Fruit fly (Drosophila melanogaster) whole organism, embryonic: ENCODE measurements around the gene Dsor1.

Experiments used
- Bdp1 ChIP-seq: fragments of 200-800 bp; sonication (Bioruptor generic); optimal IDR thresholded peaks from 3 replicates; lab custom pipeline; 2016; ENCODE audit warnings: missing biosample characterization, missing genetic modification characterization
- Bgb ChIP-seq: fragments of 200-800 bp; sonication (Bioruptor generic); IDR thresholded peaks from 2 replicates; pipeline ENCODE4 v1.3.6; 2022; ENCODE audit warnings: missing biosample characterization, missing genetic modification characterization; ENCODE audit not compliant: partially characterized antibody
- CG10267 ChIP-seq: fragments of 200-800 bp; sonication (Bioruptor generic); optimal IDR thresholded peaks from 2 replicates; lab custom pipeline; 2018; ENCODE audit warnings: missing biosample characterization, mild to moderate bottlenecking, missing genetic modification characterization, moderate library complexity
- CG12155 ChIP-seq: fragments of 200-800 bp; sonication (Bioruptor generic); optimal IDR thresholded peaks from 3 replicates; lab custom pipeline; 2016; ENCODE audit warnings: missing biosample characterization, missing genetic modification characterization
- CG12219 ChIP-seq: fragments of 200-800 bp; sonication (Bioruptor generic); optimal IDR thresholded peaks from 3 replicates; lab custom pipeline; 2018; ENCODE audit warnings: missing biosample characterization, mild to moderate bottlenecking, missing genetic modification characterization
- CG17328 ChIP-seq: fragments of 200-800 bp; sonication (Bioruptor generic); IDR thresholded peaks from 2 replicates; pipeline ENCODE4 v1.3.6; 2022; ENCODE audit warnings: missing biosample characterization, missing genetic modification characterization
- CG17361 ChIP-seq: fragments of 200-800 bp; sonication (Bioruptor generic); IDR thresholded peaks from 3 replicates; pipeline ENCODE4 v1.3.6; 2022; ENCODE audit warnings: missing biosample characterization, missing genetic modification characterization
- CG17829 ChIP-seq: fragments of 200-800 bp; optimal IDR thresholded peaks from 2 replicates; lab custom pipeline; 2019; ENCODE audit warnings: missing biosample characterization, mild to moderate bottlenecking, missing genetic modification characterization, moderate library complexity
- CG17912 ChIP-seq: fragments of 200-800 bp; sonication (Bioruptor generic); optimal IDR thresholded peaks from 2 replicates; lab custom pipeline; 2018; ENCODE audit warnings: missing biosample characterization, mild to moderate bottlenecking, missing genetic modification characterization
- CG32532 ChIP-seq: fragments of 200-800 bp; sonication (Bioruptor generic); IDR thresholded peaks from 2 replicates; pipeline ENCODE4 v1.3.6; 2022; ENCODE audit warnings: missing biosample characterization, missing genetic modification characterization
- CG32772 ChIP-seq: fragments of 200-800 bp; sonication (Bioruptor generic); IDR thresholded peaks from 2 replicates; pipeline ENCODE4 v1.3.6; 2022; ENCODE audit warnings: missing biosample characterization, missing genetic modification characterization
- CG34422 ChIP-seq: fragments of 200-800 bp; sonication (Bioruptor generic); IDR thresholded peaks from 3 replicates; pipeline ENCODE4 v1.3.6; 2022; ENCODE audit warnings: missing biosample characterization, missing genetic modification characterization
- CG42726 ChIP-seq: fragments of 200-800 bp; sonication (Bioruptor generic); IDR thresholded peaks from 2 replicates; pipeline ENCODE4 v1.3.6; 2022; ENCODE audit warnings: missing biosample characterization, missing genetic modification characterization; ENCODE audit not compliant: partially characterized antibody
- CG6175 ChIP-seq: fragments of 200-800 bp; sonication (Bioruptor generic); IDR thresholded peaks from 3 replicates; pipeline ENCODE4 v1.3.6; 2022; ENCODE audit warnings: missing biosample characterization, missing genetic modification characterization
- CG7839 ChIP-seq: fragments of 200-800 bp; sonication (Bioruptor generic); optimal IDR thresholded peaks from 3 replicates; lab custom pipeline; 2018; ENCODE audit warnings: missing biosample characterization, mild to moderate bottlenecking, missing genetic modification characterization, moderate library complexity
- CG8765 ChIP-seq: fragments of 200-800 bp; sonication (Bioruptor generic); IDR thresholded peaks from 2 replicates; pipeline ENCODE4 v1.3.6; 2022; ENCODE audit warnings: missing biosample characterization, missing genetic modification characterization
- CG9437 ChIP-seq: fragments of 200-800 bp; sonication (Bioruptor generic); optimal IDR thresholded peaks from 2 replicates; lab custom pipeline; 2018; ENCODE audit warnings: missing biosample characterization, mild to moderate bottlenecking, missing genetic modification characterization
- CG9609 ChIP-seq: fragments of 200-800 bp; sonication (Bioruptor generic); optimal IDR thresholded peaks from 3 replicates; lab custom pipeline; 2016; ENCODE audit warnings: missing biosample characterization, missing genetic modification characterization
- HLH4C ChIP-seq: fragments of 200-800 bp; sonication (Bioruptor generic); IDR thresholded peaks from 3 replicates; pipeline ENCODE4 v1.3.6; 2022; ENCODE audit warnings: missing biosample characterization, missing genetic modification characterization; ENCODE audit not compliant: partially characterized antibody
- Hr39 ChIP-seq: fragments of >200 bp; optimal IDR thresholded peaks from 2 replicates; lab custom pipeline; 2017
- Lpt ChIP-seq: fragments of >200 bp; optimal IDR thresholded peaks from 2 replicates; lab custom pipeline; 2018; ENCODE audit warnings: missing biosample characterization, missing genetic modification characterization
- Meics ChIP-seq: fragments of 200-800 bp; sonication (Bioruptor generic); optimal IDR thresholded peaks from 2 replicates; lab custom pipeline; 2017; ENCODE audit warnings: missing biosample characterization, mild to moderate bottlenecking, missing genetic modification characterization
- Sox100B ChIP-seq: fragments of 200-800 bp; sonication (Bioruptor generic); optimal IDR thresholded peaks from 3 replicates; lab custom pipeline; 2018; ENCODE audit warnings: missing biosample characterization, mild to moderate bottlenecking, missing genetic modification characterization
- aop ChIP-seq: fragments of 200-800 bp; sonication (Bioruptor generic); IDR thresholded peaks from 2 replicates; pipeline ENCODE4 v1.3.6; 2022; ENCODE audit warnings: missing biosample characterization, missing genetic modification characterization
- bcd ChIP-seq: fragments of 200-800 bp; sonication (Bioruptor generic); optimal IDR thresholded peaks from 2 replicates; lab custom pipeline; 2017; ENCODE audit warnings: missing biosample characterization, mild to moderate bottlenecking, missing genetic modification characterization
- cato ChIP-seq: fragments of 200-800 bp; sonication (Bioruptor generic); optimal IDR thresholded peaks from 2 replicates; lab custom pipeline; 2016; ENCODE audit warnings: missing biosample characterization, missing genetic modification characterization, borderline replicate concordance
- chm ChIP-seq: fragments of 200-800 bp; sonication (Bioruptor generic); IDR thresholded peaks from 2 replicates; pipeline ENCODE4 v1.3.6; 2022; ENCODE audit warnings: missing biosample characterization, missing genetic modification characterization
- esg ChIP-seq: fragments of 200-800 bp; sonication (Bioruptor generic); conservative IDR thresholded peaks from 2 replicates; pipeline ENCODE4 v1.3.6; 2022; ENCODE audit warnings: missing biosample characterization, missing genetic modification characterization
- fd3F ChIP-seq: fragments of 200-800 bp; sonication (Bioruptor generic); optimal IDR thresholded peaks from 2 replicates; lab custom pipeline; 2018; ENCODE audit warnings: missing biosample characterization, mild to moderate bottlenecking, missing genetic modification characterization, moderate library complexity
- gcm2 ChIP-seq: fragments of 200-800 bp; sonication (Bioruptor generic); optimal IDR thresholded peaks from 2 replicates; lab custom pipeline; 2016; ENCODE audit warnings: missing biosample characterization, missing genetic modification characterization
- gro ChIP-seq: fragments of 200-800 bp; sonication (Bioruptor generic); optimal IDR thresholded peaks from 2 replicates; lab custom pipeline; 2016; ENCODE audit warnings: missing biosample characterization, missing genetic modification characterization
- gt ChIP-seq: fragments of 200-800 bp; sonication (Bioruptor generic); IDR thresholded peaks from 2 replicates; pipeline ENCODE4 v1.3.6; 2022; ENCODE audit warnings: missing biosample characterization, missing genetic modification characterization
- h ChIP-seq: fragments of >200 bp; optimal IDR thresholded peaks from 2 replicates; lab custom pipeline; 2017
- jumu ChIP-seq: fragments of 200-800 bp; sonication (Bioruptor generic); optimal IDR thresholded peaks from 3 replicates; lab custom pipeline; 2016; ENCODE audit warnings: missing biosample characterization, missing genetic modification characterization
- kah ChIP-seq: fragments of 200-800 bp; sonication (Bioruptor generic); optimal IDR thresholded peaks from 2 replicates; lab custom pipeline; 2018; ENCODE audit warnings: missing biosample characterization, mild to moderate bottlenecking, missing genetic modification characterization
- klu ChIP-seq: fragments of 200-800 bp; sonication (Bioruptor generic); IDR thresholded peaks from 2 replicates; pipeline ENCODE4 v1.3.6; 2022; ENCODE audit warnings: missing biosample characterization, missing genetic modification characterization
- maf-S ChIP-seq: fragments of 200-800 bp; sonication (Bioruptor generic); optimal IDR thresholded peaks from 2 replicates; lab custom pipeline; 2016; ENCODE audit warnings: missing biosample characterization, missing genetic modification characterization
- mam ChIP-seq: fragments of 200-800 bp; sonication (Bioruptor generic); optimal IDR thresholded peaks from 3 replicates; lab custom pipeline; 2016; ENCODE audit warnings: missing biosample characterization, missing genetic modification characterization
- nerfin-1 ChIP-seq: fragments of 200-800 bp; sonication (Bioruptor generic); optimal IDR thresholded peaks from 3 replicates; lab custom pipeline; 2019; ENCODE audit warnings: missing biosample characterization, mild to moderate bottlenecking, missing genetic modification characterization, moderate library complexity
- odd ChIP-seq: fragments of 200-800 bp; sonication (Bioruptor generic); optimal IDR thresholded peaks from 2 replicates; lab custom pipeline; 2017; ENCODE audit warnings: missing biosample characterization, mild to moderate bottlenecking, missing genetic modification characterization
- pho ChIP-seq: fragments of 200-800 bp; sonication (Bioruptor generic); optimal IDR thresholded peaks from 2 replicates; lab custom pipeline; 2016; ENCODE audit warnings: missing biosample characterization, missing genetic modification characterization
- pros ChIP-seq: fragments of 200-800 bp; sonication (Bioruptor generic); optimal IDR thresholded peaks from 3 replicates; lab custom pipeline; 2019; ENCODE audit warnings: missing biosample characterization, mild to moderate bottlenecking, missing genetic modification characterization, moderate library complexity
- pzg ChIP-seq: fragments of 200-800 bp; sonication (Bioruptor generic); optimal IDR thresholded peaks from 3 replicates; lab custom pipeline; 2018; ENCODE audit warnings: missing biosample characterization, mild to moderate bottlenecking, missing genetic modification characterization, moderate library complexity
- sens-2 ChIP-seq: fragments of 200-800 bp; sonication (Bioruptor generic); IDR thresholded peaks from 2 replicates; pipeline ENCODE4 v1.3.6; 2022; ENCODE audit warnings: missing biosample characterization, missing genetic modification characterization
- stc ChIP-seq: fragments of 200-800 bp; sonication (Bioruptor generic); IDR thresholded peaks from 2 replicates; pipeline ENCODE4 v1.3.6; 2022; ENCODE audit warnings: missing biosample characterization, missing genetic modification characterization
- tll ChIP-seq, 2 experiments: fragments of 200-800 bp in 1 of 2; fragments of >200 bp in 1 of 2; sonication (Bioruptor generic) in 1 of 2; optimal IDR thresholded peaks; 2 replicates each; lab custom pipeline; 2017 to 2019; ENCODE audit warnings: missing biosample characterization in 2 of 2, missing genetic modification characterization in 2 of 2, mild to moderate bottlenecking in 1 of 2, moderate library complexity in 1 of 2
- wor ChIP-seq: fragments of 200-800 bp; sonication (Bioruptor generic); IDR thresholded peaks from 2 replicates; pipeline ENCODE4 v1.3.6; 2022; ENCODE audit warnings: missing biosample characterization, missing genetic modification characterization
- zfh1 ChIP-seq: fragments of 200-800 bp; sonication (Bioruptor generic); IDR thresholded peaks from 3 replicates; pipeline ENCODE4 v1.3.6; 2022; ENCODE audit warnings: missing biosample characterization, missing genetic modification characterization

Gene Dsor1

DNA sequence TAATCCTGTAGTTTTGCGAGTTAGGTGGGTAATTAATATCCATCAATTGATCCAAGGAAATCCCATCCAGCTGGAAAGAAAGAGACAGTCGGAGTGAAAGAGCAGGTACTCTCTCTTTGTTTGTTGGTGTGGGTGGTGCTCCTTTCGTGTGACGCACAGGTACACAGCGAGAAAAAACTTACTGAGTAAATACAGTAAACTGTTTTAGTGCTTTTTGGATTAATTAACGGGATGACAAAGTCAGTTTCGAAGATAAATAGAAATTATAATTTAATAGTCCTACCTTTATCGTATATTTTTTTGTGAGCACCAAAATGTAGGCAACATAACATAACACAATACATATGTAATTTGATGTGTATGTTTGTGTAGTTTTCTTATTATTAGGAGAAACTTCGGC lies 898 bp downstream of the Dsor1 start (continued):
- TF ChIP-seq gcm2: no peak
- no peak for TF ChIP-seq Sox100B
- no peak for TF ChIP-seq bcd
- no peak for TF ChIP-seq klu (GFP tag; lab: Robert Waterston, UW)
- no peak for TF ChIP-seq Hr39 (lab: Kevin White, UChicago)
- TF ChIP-seq CG9609: no peak
- TF ChIP-seq Bdp1: no peak
- TF ChIP-seq CG12219 (GFP tag; lab: Kevin White, UChicago): no peak
- no peak for TF ChIP-seq fd3F (GFP tag; lab: Kevin White, UChicago)
- no peak for TF ChIP-seq Lpt (GFP tag; lab: Kevin White, UChicago)
- peak; percentile 39; the same call in 1 of the 2 replicates for TF ChIP-seq CG32532
- no peak for TF ChIP-seq CG42726
- peak; percentile 24 for TF ChIP-seq CG7839 (tag; lab: Kevin White, UChicago)
- TF ChIP-seq CG34422 (GFP tag; lab: Robert Waterston, UW): no peak
- no peak for TF ChIP-seq tll (GFP tag; optimal IDR thresholded peaks at IDR 0.05; lab: Kevin White, UChicago)
- TF ChIP-seq CG8765: no peak; the same call in 1 of the 2 replicates
- no peak for TF ChIP-seq maf-S (GFP tag; lab: Kevin White, UChicago)
- TF ChIP-seq Meics (GFP tag; lab: Kevin White, UChicago): no peak
- no peak for TF ChIP-seq gro (GFP tag; lab: Kevin White, UChicago)
- no peak for TF ChIP-seq kah (GFP tag; lab: Kevin White, UChicago)
- no peak for TF ChIP-seq CG17361 (GFP tag; lab: Robert Waterston, UW)
- TF ChIP-seq Bgb (GFP tag; lab: Robert Waterston, UW): no peak
- TF ChIP-seq CG32772 (GFP tag; lab: Robert Waterston, UW): no peak
- peak; percentile 38 for TF ChIP-seq CG17829 (tag; lab: Kevin White, UChicago)
- no peak for TF ChIP-seq mam
- TF ChIP-seq gt (GFP tag; lab: Robert Waterston, UW): no peak
- no peak for TF ChIP-seq CG9437 (GFP tag; lab: Kevin White, UChicago)
- no peak for TF ChIP-seq CG17912
- TF ChIP-seq pzg (GFP tag; lab: Kevin White, UChicago): no peak
- TF ChIP-seq odd (GFP tag; lab: Kevin White, UChicago): no peak
- no peak for TF ChIP-seq h (lab: Kevin White, UChicago)
- no peak for TF ChIP-seq stc
- TF ChIP-seq pros (GFP tag; lab: Kevin White, UChicago): no peak
- no peak for TF ChIP-seq aop
- peak; percentile 32 for TF ChIP-seq CG10267
- TF ChIP-seq zfh1: no peak
- peak; percentile 46; the same call in 1 of the 2 replicates for TF ChIP-seq CG17328 (GFP tag; lab: Robert Waterston, UW)
- TF ChIP-seq esg: peak; percentile 12; the same call in 1 of the 2 replicates
- TF ChIP-seq wor: no peak
- TF ChIP-seq HLH4C (GFP tag; lab: Robert Waterston, UW): no peak
- no peak for TF ChIP-seq CG6175 (GFP tag; lab: Robert Waterston, UW)
- no peak for TF ChIP-seq CG12155 (GFP tag; lab: Kevin White, UChicago)
- TF ChIP-seq chm: no peak
- TF ChIP-seq pho (GFP tag; lab: Kevin White, UChicago): no peak
- no peak for TF ChIP-seq cato
- TF ChIP-seq nerfin-1 (tag; lab: Kevin White, UChicago): no peak
- TF ChIP-seq jumu (GFP tag; lab: Kevin White, UChicago): no peak
- no peak for TF ChIP-seq sens-2 (GFP tag; lab: Robert Waterston, UW)
